Worm (Caenorhabditis elegans) whole organism, L2 larva: ENCODE data around the gene degt-1.

Experiments used
- C34F6.9 ChIP-seq: fragments of 150-350 bp; optimal IDR thresholded peaks from 2 replicates; lab custom pipeline; 2014; ENCODE audit warnings: missing biosample characterization, missing genetic modification characterization
- F13H6.1 ChIP-seq: sonication (generic microtip); optimal IDR thresholded peaks from 2 replicates; lab custom pipeline; 2016; ENCODE audit warnings: missing genetic modification characterization, missing compliant biosample characterization
- R02D3.7 ChIP-seq: fragments of 150-350 bp; optimal IDR thresholded peaks from 2 replicates; lab custom pipeline; 2014; ENCODE audit warnings: missing biosample characterization, missing genetic modification characterization
- ZK546.5 ChIP-seq: sonication (generic microtip); optimal IDR thresholded peaks from 2 replicates; lab custom pipeline; 2017; ENCODE audit warnings: missing biosample characterization, missing genetic modification characterization
- alr-1 ChIP-seq: fragments of 150-350 bp; optimal IDR thresholded peaks from 2 replicates; lab custom pipeline; 2014; ENCODE audit warnings: missing biosample characterization, missing genetic modification characterization
- ama-1 ChIP-seq: fragments of 150-350 bp; optimal IDR thresholded peaks from 2 replicates; lab custom pipeline; 2018; ENCODE audit warnings: inconsistent platforms
- blmp-1 ChIP-seq: sonication (generic microtip); optimal IDR thresholded peaks from 2 replicates; lab custom pipeline; 2017; ENCODE audit warnings: missing genetic modification characterization, mild to moderate bottlenecking, missing compliant biosample characterization, antibody characterized with exemption, moderate library complexity; ENCODE audit not compliant: insufficient read depth
- ceh-16 ChIP-seq: fragments of 150-350 bp; optimal IDR thresholded peaks from 2 replicates; lab custom pipeline; 2014; ENCODE audit warnings: missing biosample characterization, missing genetic modification characterization
- ceh-82 ChIP-seq: fragments of 150-350 bp; optimal IDR thresholded peaks from 2 replicates; lab custom pipeline; 2014; ENCODE audit warnings: missing biosample characterization, missing genetic modification characterization
- crh-2 ChIP-seq: sonication (generic microtip); optimal IDR thresholded peaks from 2 replicates; lab custom pipeline; 2017; ENCODE audit warnings: missing biosample characterization, missing genetic modification characterization
- dmd-4 ChIP-seq: sonication (generic microtip); optimal IDR thresholded peaks from 2 replicates; lab custom pipeline; 2017; ENCODE audit warnings: missing biosample characterization, missing genetic modification characterization
- egl-27 ChIP-seq: sonication (generic microtip); optimal IDR thresholded peaks from 3 replicates; lab custom pipeline; 2017; ENCODE audit warnings: missing biosample characterization, missing genetic modification reagents, missing genetic modification characterization
- fos-1 ChIP-seq: fragments of 150-350 bp; optimal IDR thresholded peaks from 2 replicates; lab custom pipeline; 2014; ENCODE audit warnings: missing biosample characterization, missing genetic modification characterization
- lin-11 ChIP-seq: fragments of 150-350 bp; sonication (generic microtip); optimal IDR thresholded peaks from 2 replicates; lab custom pipeline; 2014; ENCODE audit warnings: missing biosample characterization, missing genetic modification characterization, inconsistent platforms, mixed read lengths
- lin-39 ChIP-seq: fragments of 150-350 bp; optimal IDR thresholded peaks from 2 replicates; lab custom pipeline; 2014; ENCODE audit warnings: missing biosample characterization, missing genetic modification reagents, missing genetic modification characterization
- lsy-2 ChIP-seq, 2 experiments: fragments of 150-350 bp in 1 of 2; sonication (generic microtip) in 1 of 2; optimal IDR thresholded peaks; 2 replicates each; lab custom pipeline; 2014 to 2017; ENCODE audit warnings: missing biosample characterization in 2 of 2, missing genetic modification characterization in 2 of 2
- mdl-1 ChIP-seq, 2 experiments: fragments of 150-350 bp in 1 of 2; sonication (generic microtip) in 1 of 2; optimal IDR thresholded peaks; 2 replicates each; lab custom pipeline; 2017; ENCODE audit warnings: missing biosample characterization in 2 of 2, missing genetic modification characterization in 2 of 2
- nhr-10 ChIP-seq: sonication (generic microtip); optimal IDR thresholded peaks from 2 replicates; lab custom pipeline; 2017; ENCODE audit warnings: missing biosample characterization, missing genetic modification characterization
- nhr-11 ChIP-seq: fragments of 150-350 bp; optimal IDR thresholded peaks from 2 replicates; lab custom pipeline; 2014; ENCODE audit warnings: missing biosample characterization, missing genetic modification characterization
- nhr-12 ChIP-seq: fragments of 150-350 bp; optimal IDR thresholded peaks from 2 replicates; lab custom pipeline; 2014; ENCODE audit warnings: missing biosample characterization, missing genetic modification characterization
- nhr-21 ChIP-seq: fragments of 150-350 bp; optimal IDR thresholded peaks from 2 replicates; lab custom pipeline; 2014; ENCODE audit warnings: missing biosample characterization, missing genetic modification characterization
- nhr-237 ChIP-seq: fragments of 150-350 bp; optimal IDR thresholded peaks from 2 replicates; lab custom pipeline; 2014; ENCODE audit warnings: missing biosample characterization, missing genetic modification characterization
- nhr-6 ChIP-seq: fragments of 150-350 bp; optimal IDR thresholded peaks from 2 replicates; lab custom pipeline; 2014; ENCODE audit warnings: missing biosample characterization, missing genetic modification characterization
- peb-1 ChIP-seq: fragments of 150-350 bp; optimal IDR thresholded peaks from 2 replicates; lab custom pipeline; 2014; ENCODE audit warnings: missing biosample characterization, missing genetic modification characterization
- sem-4 ChIP-seq: fragments of 150-350 bp; optimal IDR thresholded peaks from 2 replicates; lab custom pipeline; 2014; ENCODE audit warnings: missing biosample characterization, missing genetic modification reagents, missing genetic modification characterization
- skn-1 ChIP-seq: sonication (generic microtip); optimal IDR thresholded peaks from 2 replicates; lab custom pipeline; 2017; ENCODE audit warnings: missing biosample characterization, missing genetic modification characterization
- sma-3 ChIP-seq: sonication (generic microtip); optimal IDR thresholded peaks from 2 replicates; lab custom pipeline; 2016; ENCODE audit warnings: missing genetic modification reagents, missing genetic modification characterization, missing compliant biosample characterization
- sma-9 ChIP-seq, 2 experiments: fragments of 150-350 bp in 1 of 2; sonication (generic microtip) in 1 of 2; optimal IDR thresholded peaks; 2 replicates each; lab custom pipeline; 2014 to 2016; ENCODE audit warnings: missing genetic modification characterization in 2 of 2, mild to moderate bottlenecking in 1 of 2, missing biosample characterization in 1 of 2, missing compliant biosample characterization in 1 of 2, missing genetic modification reagents in 1 of 2, moderate library complexity in 1 of 2
- snpc-4 ChIP-seq: fragments of 150-350 bp; optimal IDR thresholded peaks from 2 replicates; lab custom pipeline; 2014; ENCODE audit warnings: missing biosample characterization, missing genetic modification characterization
- unc-39 ChIP-seq: fragments of 150-350 bp; optimal IDR thresholded peaks from 2 replicates; lab custom pipeline; 2014; ENCODE audit warnings: missing biosample characterization, missing genetic modification characterization
- unc-55 ChIP-seq: fragments of 150-350 bp; sonication (generic microtip); optimal IDR thresholded peaks from 3 replicates; lab custom pipeline; 2014; ENCODE audit warnings: missing biosample characterization, missing genetic modification reagents, missing genetic modification characterization
- zag-1 ChIP-seq: fragments of 150-350 bp; optimal IDR thresholded peaks from 2 replicates; lab custom pipeline; 2014; ENCODE audit warnings: missing biosample characterization, missing genetic modification characterization
- ztf-1 ChIP-seq: fragments of 200-800 bp; sonication (Bioruptor generic); conservative IDR thresholded peaks from 2 replicates; pipeline ENCODE4 v1.3.6; 2022; ENCODE audit warnings: missing genetic modification characterization, missing compliant biosample characterization

Gene degt-1

DNA sequence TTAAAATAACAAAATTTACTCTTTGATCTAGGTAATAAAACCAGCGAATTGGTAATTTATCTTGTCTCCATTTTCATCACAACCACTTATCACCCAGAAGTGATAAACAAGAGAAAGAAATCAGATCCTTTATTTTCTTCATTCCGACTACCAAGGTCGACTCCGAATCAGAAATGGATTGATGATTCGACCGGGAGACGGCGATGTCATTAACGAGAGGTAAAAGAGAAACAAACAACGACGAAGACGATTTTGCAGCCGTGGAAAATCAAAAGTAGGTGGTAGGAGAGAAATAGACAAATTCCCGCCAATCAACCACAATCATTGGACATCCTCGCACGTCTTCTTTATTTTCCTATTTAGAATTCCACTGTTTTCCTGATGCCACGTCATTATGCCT lies 17.0 kb downstream of the degt-1 start:
- TF ChIP-seq sma-3 (GFP tag; lab: Kevin White, UChicago) (peak; percentile 63), crh-2 (peak; percentile 1), blmp-1 (tag; lab: Kevin White, UChicago) (peak; percentile 3), sma-9 (GFP tag; optimal IDR thresholded peaks at IDR 0.05; lab: Kevin White, UChicago) (peak; percentile 43), sma-9 (tag; optimal IDR thresholded peaks at IDR 0.05; lab: Kevin White, UChicago) (no peak), fos-1 (tag; lab: Kevin White, UChicago) (peak; percentile 7), nhr-237 (tag; lab: Kevin White, UChicago) (no peak), F13H6.1 (tag; lab: Kevin White, UChicago) (no peak), nhr-21 (peak; percentile 24), egl-27 (tag; lab: Kevin White, UChicago) (no peak), nhr-6 (tag; lab: Kevin White, UChicago) (no peak), snpc-4 (no peak), zag-1 (no peak), ceh-82 (tag; lab: Kevin White, UChicago) (no peak)
- TF ChIP-seq, all 48 proteins: peak for 6

ce11 chrV:10557676-10558075 lies 17.6 kb downstream of the degt-1 start, which contains the start of gene best-14:
Gene best-14 (plus strand): TSS chrV:10557976.
- TF ChIP-seq alr-1 (tag; lab: Kevin White, UChicago) = no peak
- no peak for TF ChIP-seq nhr-11 (tag; lab: Kevin White, UChicago)
- TF ChIP-seq ceh-82 (tag; lab: Kevin White, UChicago) = no peak
- TF ChIP-seq ZK546.5 (tag; lab: Kevin White, UChicago) = no peak
- no peak for TF ChIP-seq ztf-1 (GFP tag; lab: Robert Waterston, UW)
- no peak for TF ChIP-seq mdl-1 (tag; optimal IDR thresholded peaks at IDR 0.05; lab: Kevin White, UChicago)
- TF ChIP-seq sem-4 (tag; lab: Kevin White, UChicago) = no peak
- TF ChIP-seq unc-55 (GFP tag; lab: Kevin White, UChicago) = no peak
- TF ChIP-seq lsy-2 (tag; optimal IDR thresholded peaks at IDR 0.05; lab: Kevin White, UChicago) = no peak
- TF ChIP-seq ceh-16 (tag; lab: Kevin White, UChicago) = no peak
- no peak for TF ChIP-seq sma-3 (GFP tag; lab: Kevin White, UChicago)
- TF ChIP-seq dmd-4 (tag; lab: Kevin White, UChicago) = no peak
- TF ChIP-seq lin-11 = no peak
- TF ChIP-seq, all 48 proteins: peak for 0

DNA sequence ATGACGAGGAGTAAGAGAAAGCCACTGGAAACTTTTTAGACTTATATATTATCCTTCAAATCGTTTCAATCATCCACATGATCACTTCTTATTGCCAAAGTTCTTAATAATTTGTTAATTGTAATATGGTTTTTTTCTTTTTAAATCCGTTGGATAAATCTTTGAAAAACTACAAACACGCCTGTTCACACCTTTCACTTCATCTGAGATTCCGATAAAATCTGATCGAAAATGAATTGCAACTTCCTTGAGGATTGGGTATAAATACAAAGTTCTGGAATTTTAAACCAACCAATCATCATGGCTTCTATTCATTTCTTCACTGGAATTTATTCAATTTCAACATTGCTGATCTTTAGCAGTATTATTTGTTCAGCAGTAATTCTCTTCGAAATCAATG lies 20.5 kb downstream of the degt-1 start, which contains the start of gene col-152:
Gene col-152, plus strand, starts transcription at position 301 of the 400 bp plus-strand sequence.
- TF ChIP-seq unc-55 (GFP tag; lab: Kevin White, UChicago) (no peak), lin-39 (tag; lab: Kevin White, UChicago) (no peak), egl-27 (tag; lab: Kevin White, UChicago) (no peak), nhr-12 (no peak), snpc-4 (no peak), nhr-21 (no peak), alr-1 (tag; lab: Kevin White, UChicago) (no peak), crh-2 (no peak), skn-1 (tag; lab: Kevin White, UChicago) (no peak), sma-9 (GFP tag; optimal IDR thresholded peaks at IDR 0.05; lab: Kevin White, UChicago) (no peak), sma-9 (tag; optimal IDR thresholded peaks at IDR 0.05; lab: Kevin White, UChicago) (no peak)

ce11 chrV:10561632-10562031 lies 21.5 kb downstream of the degt-1 start:
- no peak for TF ChIP-seq alr-1 (tag; lab: Kevin White, UChicago)
- no peak for TF ChIP-seq R02D3.7 (tag; lab: Kevin White, UChicago)
- no peak for TF ChIP-seq nhr-12
- no peak for TF ChIP-seq unc-39 (tag; lab: Kevin White, UChicago)
- TF ChIP-seq C34F6.9 (tag; lab: Kevin White, UChicago) = no peak
- TF ChIP-seq fos-1 (tag; lab: Kevin White, UChicago) = no peak
- TF ChIP-seq mdl-1 (tag; optimal IDR thresholded peaks at IDR 0.05; lab: Kevin White, UChicago) = no peak
- no peak for TF ChIP-seq ZK546.5 (tag; lab: Kevin White, UChicago)
- TF ChIP-seq blmp-1 (tag; lab: Kevin White, UChicago) = no peak
- no peak for TF ChIP-seq ama-1
- no peak for TF ChIP-seq nhr-10 (tag; lab: Kevin White, UChicago)
- no peak for TF ChIP-seq peb-1 (tag; lab: Kevin White, UChicago)
- no peak for TF ChIP-seq zag-1
- no peak for TF ChIP-seq lin-11
- TF ChIP-seq nhr-237 (tag; lab: Kevin White, UChicago) = no peak
- no peak for TF ChIP-seq sma-9 (GFP tag; optimal IDR thresholded peaks at IDR 0.05; lab: Kevin White, UChicago)
- no peak for TF ChIP-seq sma-9 (tag; optimal IDR thresholded peaks at IDR 0.05; lab: Kevin White, UChicago)
